Fruit fly (Drosophila melanogaster) S2 (cell line): Measurements from ENCODE around the gene Reg-2.
A peak's percentile ranks its signal among the peaks of the same experiment; 100 is the strongest.

Experiments used
- CG8478 ChIP-seq: fragments of >200 bp; optimal IDR thresholded peaks from 2 replicates; lab custom pipeline; 2018
- CTCF ChIP-seq, 2 experiments: fragments of >200 bp; optimal IDR thresholded peaks; 2 replicates each; lab custom pipeline; 2018

The Reg-2 gene

DNA sequence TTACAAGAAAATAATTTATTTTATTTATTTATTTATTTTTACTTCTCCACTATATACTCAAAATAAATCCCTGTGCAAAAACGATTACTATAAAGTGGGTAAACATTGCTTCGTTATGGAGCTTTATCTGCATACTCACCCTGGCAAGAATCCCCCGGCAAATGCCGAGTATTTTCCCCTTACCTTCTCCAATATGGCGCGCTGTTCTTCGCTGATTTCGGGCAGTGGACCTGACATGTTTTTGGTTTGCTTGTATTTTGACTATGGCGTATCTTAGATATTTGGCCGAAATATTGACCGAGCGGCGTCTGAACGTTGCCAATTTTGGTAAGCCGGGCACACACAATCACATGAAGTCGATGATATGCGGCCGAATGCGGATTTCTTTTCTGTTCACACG lies 3.2 kb downstream of the Reg-2 start:
- no peak for TF ChIP-seq CTCF (optimal IDR thresholded peaks at IDR 0.05; lab: Kevin White, UChicago)
- no peak for TF ChIP-seq CG8478 (lab: Kevin White, UChicago)

dm6 chr3L:602531-602930 lies 3.8 kb downstream of the Reg-2 start:
- TF ChIP-seq CG8478 (lab: Kevin White, UChicago), result no peak
- TF ChIP-seq CTCF (optimal IDR thresholded peaks at IDR 0.05; lab: Kevin White, UChicago), result no peak

DNA sequence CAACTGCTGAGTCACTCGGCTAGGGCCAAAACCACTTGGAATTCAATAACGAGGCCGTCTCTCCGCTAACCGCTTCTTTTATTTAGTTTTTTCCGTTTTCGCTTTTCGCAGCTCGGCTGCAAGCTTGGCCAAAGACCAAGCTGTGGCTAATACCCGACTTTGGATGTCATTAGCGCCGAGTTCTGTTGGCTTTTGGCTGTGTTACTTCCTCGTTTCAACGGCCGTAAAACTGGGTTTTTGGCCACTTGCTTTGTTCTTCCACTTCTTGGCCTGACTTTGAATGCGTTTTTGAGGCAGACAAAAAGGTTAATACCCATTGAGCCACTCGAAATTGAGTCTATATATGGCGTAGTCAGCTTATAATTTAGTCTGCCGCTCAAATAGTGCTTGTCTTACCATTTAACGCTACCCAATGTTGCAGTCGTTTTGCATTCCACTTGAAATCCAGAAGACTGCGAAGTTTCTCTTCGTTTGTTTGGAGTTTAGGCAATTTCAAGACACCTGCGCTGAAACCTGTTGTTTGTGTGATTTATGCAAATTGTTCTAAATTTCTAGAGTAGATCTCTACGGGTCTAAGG lies 4.7 kb downstream of the Reg-2 start:
- TF ChIP-seq CG8478 (lab: Kevin White, UChicago) (no peak), CTCF (optimal IDR thresholded peaks at IDR 0.05; lab: Kevin White, UChicago) (no peak)

dm6 chr3L:601104-601503 lies 5.3 kb downstream of the Reg-2 start:
- TF ChIP-seq CG8478 (lab: Kevin White, UChicago), result no peak
- no peak for TF ChIP-seq CTCF (optimal IDR thresholded peaks at IDR 0.05; lab: Kevin White, UChicago)

DNA sequence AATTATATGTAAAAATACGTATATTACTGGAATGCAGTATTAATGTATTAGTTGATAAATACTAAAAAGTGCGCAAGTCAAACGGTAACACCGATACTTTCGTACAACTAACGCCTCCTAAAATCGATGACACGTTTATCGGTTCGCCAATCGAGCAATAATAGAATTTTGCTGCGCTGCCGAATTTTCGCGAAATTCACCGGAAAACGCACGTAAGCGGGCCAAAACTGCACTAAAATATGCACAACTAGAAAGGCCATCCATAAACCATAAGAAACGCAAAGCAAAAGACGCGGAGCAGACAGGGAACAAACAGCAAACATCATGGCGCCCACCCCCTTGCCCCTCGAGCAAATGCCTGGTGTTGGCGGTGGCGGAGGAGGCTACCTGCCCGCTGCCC lies 13.3 kb downstream of the Reg-2 start, which contains the start of gene MED14:
MED14 (plus strand) TSS at position 145 of the 400 bp plus-strand sequence.
- TF ChIP-seq CG8478 (lab: Kevin White, UChicago) (no peak), CTCF (optimal IDR thresholded peaks at IDR 0.05; lab: Kevin White, UChicago) (peak; percentile 15 to 22)

DNA sequence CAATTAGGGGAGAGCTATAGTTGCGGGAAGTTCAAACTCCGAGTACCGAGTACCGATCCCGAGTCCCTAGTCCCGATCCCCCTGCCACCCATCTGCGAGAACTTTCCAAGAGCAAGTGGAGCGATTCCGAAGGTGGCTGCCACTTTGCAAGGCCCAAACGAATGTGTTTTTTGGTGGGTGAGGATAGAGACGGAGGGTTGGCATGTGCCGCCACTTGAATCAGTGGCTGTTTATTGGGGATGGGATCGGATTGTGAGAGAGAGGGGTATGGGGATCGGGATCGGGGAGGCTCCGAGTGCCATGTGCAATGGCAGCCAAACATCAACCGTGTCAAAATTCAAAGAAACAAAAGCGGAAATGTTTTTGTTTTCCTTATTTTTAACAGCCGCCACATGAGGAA lies 14.1 kb downstream of the Reg-2 start:
- TF ChIP-seq CTCF (optimal IDR thresholded peaks at IDR 0.05; lab: Kevin White, UChicago) (no peak), CG8478 (lab: Kevin White, UChicago) (no peak)

- TF ChIP-seq CG8478 (lab: Kevin White, UChicago) (no peak), CTCF (optimal IDR thresholded peaks at IDR 0.05; lab: Kevin White, UChicago) (no peak)
Observed at dm6 chr3L:591370-591769, 15.0 kb downstream of the Reg-2 start.

DNA sequence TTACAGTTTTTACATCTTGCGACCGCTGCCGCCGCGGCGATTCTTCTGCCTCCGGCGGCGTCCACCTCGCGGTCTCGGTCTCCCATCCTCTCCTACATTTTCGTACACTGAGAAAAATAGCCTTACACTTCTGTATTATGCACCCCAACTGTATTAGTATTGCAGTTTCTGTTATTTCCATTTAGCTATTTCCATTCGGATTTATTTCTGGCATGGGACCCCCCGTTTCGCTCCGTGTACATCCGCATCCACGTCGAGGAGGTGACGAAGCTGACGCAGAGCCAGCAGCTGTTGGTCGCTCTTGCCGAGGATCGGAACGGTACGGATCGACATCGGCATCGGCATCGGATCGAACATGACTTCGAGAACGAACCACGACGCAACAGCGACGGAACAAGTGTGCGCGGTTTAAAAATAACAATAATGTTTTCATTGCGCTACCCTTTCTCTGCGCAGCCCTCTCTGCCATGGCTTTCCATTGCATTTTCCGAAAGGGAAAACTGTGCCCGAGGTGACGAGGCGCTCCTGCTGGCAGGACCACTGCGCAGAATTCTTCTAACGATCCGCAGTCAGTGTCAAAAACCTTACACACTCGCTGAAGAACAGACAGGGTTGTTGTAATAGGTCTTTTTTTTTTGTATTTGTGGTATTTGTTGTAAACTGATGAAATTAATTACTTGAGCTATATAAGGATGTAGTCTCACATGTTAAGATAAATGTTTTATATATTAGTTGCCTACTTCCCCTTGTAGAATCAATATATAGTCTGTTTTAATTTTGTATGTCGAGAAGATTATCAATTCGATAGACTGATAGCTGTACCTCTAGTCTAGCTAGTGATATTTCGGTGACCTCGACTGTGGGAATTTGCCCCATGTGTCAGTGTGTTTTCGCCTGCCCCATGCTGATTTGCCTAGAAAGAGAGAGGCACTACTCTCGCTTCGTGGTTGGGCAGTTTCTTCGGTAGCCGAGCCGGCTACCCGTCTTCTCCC lies 16.8 kb downstream of the Reg-2 start:
- TF ChIP-seq CG8478 (lab: Kevin White, UChicago), result no peak
- no peak for TF ChIP-seq CTCF (optimal IDR thresholded peaks at IDR 0.05; lab: Kevin White, UChicago)

DNA sequence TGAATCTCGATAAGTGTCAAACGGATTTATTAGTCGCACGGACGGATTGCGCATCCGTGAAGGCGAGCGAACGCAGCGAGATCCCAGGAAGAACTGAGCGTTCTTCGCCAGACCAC lies 17.3 kb downstream of the Reg-2 start, which contains the start of gene Kah:
Kah (minus strand) TSS at position 101 of the 116 bp plus-strand sequence.
- no peak for TF ChIP-seq CG8478 (lab: Kevin White, UChicago)
- no peak for TF ChIP-seq CTCF (optimal IDR thresholded peaks at IDR 0.05; lab: Kevin White, UChicago)

DNA sequence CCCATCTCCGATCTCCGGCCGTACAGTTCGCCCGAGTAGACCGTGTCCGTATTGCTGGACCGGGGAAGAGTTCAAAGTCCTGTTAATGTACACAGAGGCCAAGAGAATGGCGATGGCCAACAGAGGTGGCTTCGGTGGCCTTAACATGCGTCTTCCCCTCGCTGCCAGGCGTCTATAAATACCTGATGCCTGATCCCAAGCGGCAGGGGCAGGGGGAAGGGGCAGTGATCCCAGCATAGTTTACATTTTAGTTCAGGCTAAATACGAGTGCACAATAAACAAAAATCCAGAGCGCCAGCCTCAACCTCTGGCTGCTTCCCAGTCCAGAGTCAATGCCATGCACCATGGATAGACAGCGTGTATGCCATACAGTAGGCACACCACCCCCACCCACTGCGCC lies 18.5 kb downstream of the Reg-2 start:
- TF ChIP-seq CG8478 (lab: Kevin White, UChicago) (no peak), CTCF (optimal IDR thresholded peaks at IDR 0.05; lab: Kevin White, UChicago) (no peak)

DNA sequence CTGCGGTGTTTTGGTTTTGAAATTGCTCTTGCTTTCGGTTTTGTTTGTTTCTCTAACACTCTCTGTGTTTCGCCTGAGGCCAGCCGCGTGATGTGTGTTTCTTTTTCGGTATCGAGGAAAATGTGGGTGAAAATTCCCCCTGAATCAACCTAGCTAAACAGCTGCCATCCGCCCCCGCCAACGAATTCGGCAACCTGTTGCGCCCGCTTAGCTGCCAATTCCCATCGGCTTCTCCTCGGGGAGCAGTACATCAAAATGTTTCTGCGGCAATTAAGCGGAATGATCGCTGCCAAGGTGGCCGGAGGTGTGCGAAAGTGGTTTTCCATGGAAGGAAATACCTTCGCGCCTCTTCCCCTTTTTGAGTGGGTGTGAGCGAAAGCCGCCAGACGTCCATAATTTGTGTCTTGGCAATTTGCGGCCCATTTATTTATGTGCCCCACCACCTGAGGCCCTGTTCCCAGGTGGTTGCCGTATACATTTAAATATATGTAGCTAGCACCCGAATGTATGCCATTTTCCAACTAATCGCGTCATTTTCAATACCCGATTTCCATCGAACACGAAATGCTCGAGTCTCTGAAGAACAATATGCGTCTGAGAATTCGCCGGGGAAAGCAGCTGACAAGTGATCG lies 19.7 kb downstream of the Reg-2 start:
- TF ChIP-seq CG8478 (lab: Kevin White, UChicago) (no peak), CTCF (optimal IDR thresholded peaks at IDR 0.05; lab: Kevin White, UChicago) (no peak)

- TF ChIP-seq CTCF (optimal IDR thresholded peaks at IDR 0.05; lab: Kevin White, UChicago) (no peak), CG8478 (lab: Kevin White, UChicago) (no peak)
Observed at dm6 chr3L:581037-581436, 25.3 kb downstream of the Reg-2 start, which contains the start of gene Ppm1. Gene Ppm1, plus strand, starts transcription at chr3L:581337.

DNA sequence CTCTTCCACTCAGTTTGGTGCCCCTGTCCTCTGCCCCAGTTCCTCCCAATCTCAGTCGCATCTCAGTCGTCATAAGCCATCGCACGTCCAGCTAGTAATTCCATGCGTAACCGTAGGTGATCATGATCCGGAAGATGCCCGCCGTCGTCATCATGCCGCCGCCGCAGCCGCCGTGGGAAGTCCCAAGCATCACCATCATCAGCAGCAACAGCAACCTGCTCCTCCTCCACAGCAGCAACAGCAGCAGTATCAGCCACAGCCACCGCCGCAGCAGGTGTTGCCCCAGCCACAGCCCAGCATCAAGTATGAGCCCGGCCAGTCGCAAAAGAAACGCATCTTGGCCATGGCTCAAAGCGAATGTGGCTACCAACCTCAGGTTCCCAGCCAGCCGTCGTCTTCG lies 33.4 kb downstream of the Reg-2 start:
- TF ChIP-seq CG8478 (lab: Kevin White, UChicago), result no peak
- no peak for TF ChIP-seq CTCF (optimal IDR thresholded peaks at IDR 0.05; lab: Kevin White, UChicago)

dm6 chr3L:565964-566627 lies 40.3 kb downstream of the Reg-2 start:
- TF ChIP-seq CTCF (optimal IDR thresholded peaks at IDR 0.05; lab: Kevin White, UChicago), result no peak
- TF ChIP-seq CG8478 (lab: Kevin White, UChicago), result no peak

- TF ChIP-seq CTCF (optimal IDR thresholded peaks at IDR 0.05; lab: Kevin White, UChicago) (no peak), CG8478 (lab: Kevin White, UChicago) (no peak)
Observed at dm6 chr3L:565561-565960, 40.8 kb downstream of the Reg-2 start.
